Worm (Caenorhabditis elegans) whole organism, young adult: ENCODE measurements around the gene coq-5.

ENCODE experiments used
- C17E4.6 ChIP-seq: fragments of 200-800 bp; sonication (Bioruptor generic); IDR thresholded peaks from 2 replicates; pipeline ENCODE4 v1.3.6; 2022; ENCODE audit warnings: missing genetic modification reagents, missing genetic modification characterization, missing compliant biosample characterization
- F22D6.2 ChIP-seq: sonication (generic microtip); optimal IDR thresholded peaks from 2 replicates; lab custom pipeline; 2016; ENCODE audit warnings: mild to moderate bottlenecking, missing genetic modification characterization, missing compliant biosample characterization
- F37B4.10 ChIP-seq: fragments of 200-800 bp; sonication (Bioruptor generic); IDR thresholded peaks from 2 replicates; pipeline ENCODE4 v1.3.6; 2022; ENCODE audit warnings: missing genetic modification characterization, missing compliant biosample characterization
- K12H6.12 ChIP-seq: fragments of 200-800 bp; sonication (Bioruptor generic); optimal IDR thresholded peaks from 2 replicates; lab custom pipeline; 2018; ENCODE audit warnings: mild to moderate bottlenecking, missing genetic modification characterization, missing compliant biosample characterization
- T26A5.8 ChIP-seq: sonication (generic microtip); optimal IDR thresholded peaks from 2 replicates; lab custom pipeline; 2016; ENCODE audit warnings: missing genetic modification characterization, missing compliant biosample characterization
- Y56A3A.18 ChIP-seq: fragments of 200-800 bp; sonication (Bioruptor generic); IDR thresholded peaks from 2 replicates; pipeline ENCODE4 v1.3.6; 2022; ENCODE audit warnings: missing genetic modification reagents, missing genetic modification characterization, missing compliant biosample characterization
- aptf-2 ChIP-seq: fragments of 200-800 bp; sonication (Bioruptor generic); conservative IDR thresholded peaks from 2 replicates; pipeline ENCODE4 v1.3.6; 2022; ENCODE audit warnings: missing genetic modification reagents, missing genetic modification characterization, missing compliant biosample characterization
- bed-2 ChIP-seq: fragments of 200-800 bp; sonication (Bioruptor generic); IDR thresholded peaks from 2 replicates; pipeline ENCODE4 v1.3.6; 2022; ENCODE audit warnings: missing genetic modification reagents, missing genetic modification characterization, missing compliant biosample characterization
- ccch-3 ChIP-seq: fragments of 200-800 bp; sonication (Bioruptor generic); optimal IDR thresholded peaks from 2 replicates; lab custom pipeline; 2018; ENCODE audit warnings: mild to moderate bottlenecking, missing genetic modification characterization, missing compliant biosample characterization
- cebp-1 ChIP-seq, 2 experiments: fragments of 200-800 bp in 1 of 2; sonication (Bioruptor generic) in 1 of 2; sonication (generic microtip) in 1 of 2; IDR thresholded peaks in 1 of 2; optimal IDR thresholded peaks in 1 of 2; 2 replicates each; pipeline versions ENCODE4 v1.3.6 to Lab custom; 2017 to 2022; ENCODE audit warnings: missing compliant biosample characterization in 2 of 2, missing genetic modification characterization in 2 of 2, mild to moderate bottlenecking in 1 of 2, missing genetic modification reagents in 1 of 2, moderate library complexity in 1 of 2
- cebp-2 ChIP-seq: fragments of 200-800 bp; sonication (Bioruptor generic); IDR thresholded peaks from 2 replicates; pipeline ENCODE4 v1.3.6; 2022; ENCODE audit warnings: missing genetic modification characterization, missing compliant biosample characterization
- chd-7 ChIP-seq: sonication (generic microtip); optimal IDR thresholded peaks from 2 replicates; lab custom pipeline; 2016; ENCODE audit warnings: mild to moderate bottlenecking, missing genetic modification characterization, moderate library complexity, missing compliant biosample characterization
- dox-1 ChIP-seq: fragments of 200-800 bp; sonication (Bioruptor generic); IDR thresholded peaks from 2 replicates; pipeline ENCODE4 v1.3.6; 2022; ENCODE audit warnings: missing genetic modification reagents, missing genetic modification characterization, missing compliant biosample characterization
- dpl-1 ChIP-seq: fragments of 150-350 bp; optimal IDR thresholded peaks from 2 replicates; lab custom pipeline; 2014; ENCODE audit warnings: missing biosample characterization, missing genetic modification reagents, missing genetic modification characterization
- efl-1 ChIP-seq: fragments of 150-350 bp; optimal IDR thresholded peaks from 2 replicates; lab custom pipeline; 2014; ENCODE audit warnings: missing biosample characterization, missing genetic modification reagents, missing genetic modification characterization
- egl-44 ChIP-seq: fragments of 200-800 bp; sonication (Bioruptor generic); IDR thresholded peaks from 2 replicates; pipeline ENCODE4 v1.3.6; 2022; ENCODE audit warnings: missing genetic modification reagents, missing genetic modification characterization, missing compliant biosample characterization
- egrh-3 ChIP-seq: fragments of 200-800 bp; sonication (Bioruptor generic); IDR thresholded peaks from 2 replicates; pipeline ENCODE4 v1.3.6; 2022; ENCODE audit warnings: missing genetic modification reagents, missing genetic modification characterization, missing compliant biosample characterization
- ets-4 ChIP-seq: fragments of 200-800 bp; sonication (Bioruptor generic); optimal IDR thresholded peaks from 2 replicates; lab custom pipeline; 2018; ENCODE audit warnings: mild to moderate bottlenecking, missing genetic modification characterization, missing compliant biosample characterization
- fkh-3 ChIP-seq: sonication (generic microtip); optimal IDR thresholded peaks from 2 replicates; lab custom pipeline; 2016; ENCODE audit warnings: mild to moderate bottlenecking, missing genetic modification characterization, missing compliant biosample characterization
- gei-17 ChIP-seq: fragments of 200-800 bp; sonication (Bioruptor generic); optimal IDR thresholded peaks from 2 replicates; lab custom pipeline; 2018; ENCODE audit warnings: mild to moderate bottlenecking, missing genetic modification characterization, missing compliant biosample characterization
- him-1 ChIP-seq: sonication (generic microtip); optimal IDR thresholded peaks from 2 replicates; lab custom pipeline; 2016; ENCODE audit warnings: missing genotype, missing genetic modification reagents, missing genetic modification characterization, missing compliant biosample characterization
- hmg-1.2 ChIP-seq: fragments of 200-800 bp; sonication (Bioruptor generic); IDR thresholded peaks from 2 replicates; pipeline ENCODE4 v1.3.6; 2022; ENCODE audit warnings: missing genetic modification reagents, missing genetic modification characterization, missing compliant biosample characterization
- lin-26 ChIP-seq: fragments of 200-800 bp; sonication (Bioruptor generic); IDR thresholded peaks from 2 replicates; pipeline ENCODE4 v1.3.6; 2022; ENCODE audit warnings: missing genetic modification reagents, missing genetic modification characterization, missing compliant biosample characterization
- lin-40 ChIP-seq: sonication (generic microtip); optimal IDR thresholded peaks from 2 replicates; lab custom pipeline; 2016; ENCODE audit warnings: missing genetic modification characterization, mild to moderate bottlenecking, missing compliant biosample characterization, missing genotype, missing genetic modification reagents
- lin-54 ChIP-seq: fragments of 200-800 bp; sonication (Bioruptor generic); optimal IDR thresholded peaks from 2 replicates; lab custom pipeline; 2018; ENCODE audit warnings: mild to moderate bottlenecking, missing genetic modification characterization, missing compliant biosample characterization
- lir-1 ChIP-seq: fragments of 200-800 bp; sonication (Bioruptor generic); conservative IDR thresholded peaks from 2 replicates; pipeline ENCODE4 v1.3.6; 2022; ENCODE audit warnings: missing genetic modification reagents, missing genetic modification characterization, missing compliant biosample characterization
- lsl-1 ChIP-seq: fragments of 200-800 bp; sonication (Bioruptor generic); optimal IDR thresholded peaks from 2 replicates; lab custom pipeline; 2018; ENCODE audit warnings: mild to moderate bottlenecking, missing genetic modification characterization, moderate library complexity, missing compliant biosample characterization
- mel-28 ChIP-seq: sonication (generic microtip); optimal IDR thresholded peaks from 2 replicates; lab custom pipeline; 2016; ENCODE audit warnings: borderline replicate concordance, mild to moderate bottlenecking, missing genetic modification characterization, missing compliant biosample characterization
- mes-4 ChIP-seq: sonication (generic microtip); optimal IDR thresholded peaks from 2 replicates; lab custom pipeline; 2016; ENCODE audit warnings: missing genotype, missing genetic modification characterization, missing compliant biosample characterization
- nfya-2 ChIP-seq: fragments of 200-800 bp; sonication (Bioruptor generic); IDR thresholded peaks from 2 replicates; pipeline ENCODE4 v1.3.6; 2022; ENCODE audit warnings: missing genetic modification reagents, missing genetic modification characterization, missing compliant biosample characterization
- nfyb-1 ChIP-seq: fragments of 200-800 bp; sonication (Bioruptor generic); IDR thresholded peaks from 2 replicates; pipeline ENCODE4 v1.3.6; 2022; ENCODE audit warnings: missing genetic modification reagents, missing genetic modification characterization, missing compliant biosample characterization
- nhr-179 ChIP-seq: sonication (generic microtip); optimal IDR thresholded peaks from 2 replicates; lab custom pipeline; 2016; ENCODE audit warnings: mild to moderate bottlenecking, missing genetic modification characterization, missing compliant biosample characterization
- nhr-80 ChIP-seq: sonication (generic microtip); optimal IDR thresholded peaks from 2 replicates; lab custom pipeline; 2016; ENCODE audit warnings: missing genetic modification characterization, missing compliant biosample characterization
- pbrm-1 ChIP-seq: fragments of 200-800 bp; sonication (Bioruptor generic); IDR thresholded peaks from 2 replicates; pipeline ENCODE4 v1.3.6; 2022; ENCODE audit warnings: missing genetic modification reagents, missing genetic modification characterization, missing compliant biosample characterization
- pha-4 ChIP-seq: fragments of 150-350 bp; sonication (generic microtip); optimal IDR thresholded peaks from 2 replicates; lab custom pipeline; 2014; ENCODE audit warnings: missing biosample characterization, missing genetic modification reagents, missing genetic modification characterization
- rec-8 ChIP-seq, 2 experiments: sonication (generic microtip); optimal IDR thresholded peaks; 2 replicates each; lab custom pipeline; 2016; ENCODE audit warnings: mild to moderate bottlenecking in 2 of 2, missing genetic modification characterization in 2 of 2, missing genetic modification reagents in 2 of 2, missing genotype in 2 of 2, missing biosample characterization in 1 of 2, missing compliant biosample characterization in 1 of 2, moderate library complexity in 1 of 2
- snpc-3.4 ChIP-seq: sonication (generic microtip); optimal IDR thresholded peaks from 2 replicates; lab custom pipeline; 2017; ENCODE audit warnings: missing genetic modification characterization, mild to moderate bottlenecking, missing compliant biosample characterization, antibody characterized with exemption, moderate library complexity, missing genotype, missing genetic modification reagents
- somi-1 ChIP-seq: fragments of 200-800 bp; sonication (Bioruptor generic); optimal IDR thresholded peaks from 2 replicates; lab custom pipeline; 2018; ENCODE audit warnings: mild to moderate bottlenecking, missing genetic modification characterization, missing compliant biosample characterization
- tbp1 ChIP-seq: fragments of 200-800 bp; sonication (Bioruptor generic); optimal IDR thresholded peaks from 2 replicates; lab custom pipeline; 2018; ENCODE audit warnings: mild to moderate bottlenecking, missing genetic modification characterization, missing compliant biosample characterization
- tlf-1 ChIP-seq: fragments of 200-800 bp; sonication (Bioruptor generic); optimal IDR thresholded peaks from 2 replicates; lab custom pipeline; 2018; ENCODE audit warnings: mild to moderate bottlenecking, missing genetic modification characterization, missing compliant biosample characterization
- unc-130 ChIP-seq: sonication (generic microtip); optimal IDR thresholded peaks from 2 replicates; lab custom pipeline; 2016; ENCODE audit warnings: missing genetic modification reagents, missing genetic modification characterization, missing compliant biosample characterization
- zfh-2 ChIP-seq: fragments of 200-800 bp; sonication (Bioruptor generic); conservative IDR thresholded peaks from 2 replicates; pipeline ENCODE4 v1.3.6; 2022; ENCODE audit warnings: missing genetic modification reagents, missing genetic modification characterization, missing compliant biosample characterization
- ztf-18 ChIP-seq: sonication (generic microtip); optimal IDR thresholded peaks from 2 replicates; lab custom pipeline; 2016; ENCODE audit warnings: missing genotype, mild to moderate bottlenecking, missing genetic modification characterization, missing compliant biosample characterization

The coq-5 gene

ce11 chrIII:7880132-7880715 is 22.0 kb upstream of the coq-5 start:
- TF ChIP-seq lir-1 (GFP tag; lab: Robert Waterston, UW) (no peak), cebp-1 (GFP tag; IDR thresholded peaks at IDR 0.05; lab: Robert Waterston, UW) (no peak), cebp-1 (tag; optimal IDR thresholded peaks at IDR 0.05; lab: Kevin White, UChicago) (peak; percentile 68)

- no peak for TF ChIP-seq F22D6.2
- no peak for TF ChIP-seq nhr-179 (tag; lab: Kevin White, UChicago)
- no peak for TF ChIP-seq dpl-1 (GFP tag; lab: Kevin White, UChicago)
- no peak for TF ChIP-seq lin-40 (tag; lab: Kevin White, UChicago)
- no peak for TF ChIP-seq bed-2 (GFP tag; lab: Robert Waterston, UW)
- TF ChIP-seq lin-54, result no peak
- TF ChIP-seq rec-8 (tag; optimal IDR thresholded peaks at IDR 0.05; lab: Kevin White, UChicago), result no peak
- TF ChIP-seq nfyb-1 (GFP tag; lab: Robert Waterston, UW), result no peak
- no peak for TF ChIP-seq pha-4 (tag; lab: Kevin White, UChicago)
- no peak for TF ChIP-seq nhr-80
- TF ChIP-seq fkh-3, result no peak
- TF ChIP-seq lin-26 (GFP tag; lab: Robert Waterston, UW), result no peak
- no peak for TF ChIP-seq zfh-2 (GFP tag; lab: Robert Waterston, UW)
- TF ChIP-seq efl-1 (GFP tag; lab: Kevin White, UChicago), result no peak
- TF ChIP-seq Y56A3A.18 (GFP tag; lab: Robert Waterston, UW), result no peak
- no peak for TF ChIP-seq mel-28
- no peak for TF ChIP-seq somi-1 (GFP tag; lab: Kevin White, UChicago)
- TF ChIP-seq ccch-3 (GFP tag; lab: Kevin White, UChicago), result no peak
These were observed 20.6 kb upstream of the coq-5 start, which contains the start of gene sup-18 for ce11 chrIII:7878852-7879329. sup-18 (minus strand) TSS chrIII:7878902.

- no peak for TF ChIP-seq lsl-1 (GFP tag; lab: Kevin White, UChicago)
- TF ChIP-seq tlf-1 (GFP tag; lab: Kevin White, UChicago), result no peak
- no peak for TF ChIP-seq C17E4.6 (GFP tag; lab: Robert Waterston, UW)
- TF ChIP-seq pbrm-1 (GFP tag; lab: Robert Waterston, UW), result no peak
- TF ChIP-seq efl-1 (GFP tag; lab: Kevin White, UChicago), result no peak
- no peak for TF ChIP-seq mel-28
- no peak for TF ChIP-seq ztf-18 (tag; lab: Kevin White, UChicago)
- TF ChIP-seq nhr-80, result no peak
- TF ChIP-seq unc-130, result no peak
- no peak for TF ChIP-seq K12H6.12 (tag; lab: Kevin White, UChicago)
- no peak for TF ChIP-seq lin-26 (GFP tag; lab: Robert Waterston, UW)
- TF ChIP-seq mes-4 (tag; lab: Kevin White, UChicago), result no peak
- TF ChIP-seq F37B4.10 (GFP tag; lab: Robert Waterston, UW), result no peak
- TF ChIP-seq tbp1, result no peak
- no peak for TF ChIP-seq lir-1 (GFP tag; lab: Robert Waterston, UW)
- no peak for TF ChIP-seq nfya-2 (GFP tag; lab: Robert Waterston, UW)
- TF ChIP-seq egl-44 (GFP tag; lab: Robert Waterston, UW), result no peak
These were observed 18.8 kb upstream of the coq-5 start for ce11 chrIII:7877090-7877489.

ce11 chrIII:7873481-7873880 is 15.2 kb upstream of the coq-5 start, which contains the start of gene tyr-1:
tyr-1 (plus strand) TSS chrIII:7873781.
- TF ChIP-seq aptf-2 (GFP tag; lab: Robert Waterston, UW) (no peak), snpc-3.4 (tag; lab: Kevin White, UChicago) (no peak), egrh-3 (GFP tag; lab: Robert Waterston, UW) (no peak), cebp-2 (GFP tag; lab: Robert Waterston, UW) (no peak), him-1 (no peak), dox-1 (GFP tag; lab: Robert Waterston, UW) (no peak), lir-1 (GFP tag; lab: Robert Waterston, UW) (no peak), hmg-1.2 (GFP tag; lab: Robert Waterston, UW) (no peak), ets-4 (GFP tag; lab: Kevin White, UChicago) (no peak), chd-7 (tag; lab: Kevin White, UChicago) (no peak), gei-17 (GFP tag; lab: Kevin White, UChicago) (no peak), T26A5.8 (tag; lab: Kevin White, UChicago) (no peak), pbrm-1 (GFP tag; lab: Robert Waterston, UW) (no peak)
- TF ChIP-seq, all 124 proteins: peak for 0
